Fruit fly (Drosophila melanogaster): ENCODE results near the gene CG34165.

CG34165 gene

dm6 chr2L:14762465-14762864, 48.9 kb downstream of the CG34165 start, which contains the start of gene CSN1a:
TSS of gene CSN1a (plus strand) at chr2L:14762765.
- TF ChIP-seq EcR (GFP tag; optimal IDR thresholded peaks at IDR 0.05) (no peak), Ets98B (GFP tag; IDR thresholded peaks at IDR 0.05) (no peak), gl (tag; optimal IDR thresholded peaks at IDR 0.05) (no peak), fd96Ca (GFP tag; IDR thresholded peaks at IDR 0.05) (no peak), CG8301 (tag; optimal IDR thresholded peaks at IDR 0.05) (no peak), Pif1B (GFP tag; optimal IDR thresholded peaks at IDR 0.05) (no peak), CG32121 (GFP tag; IDR thresholded peaks at IDR 0.05) (no peak), Snoo (tag; optimal IDR thresholded peaks at IDR 0.05) (no peak), CG9948 (tag; optimal IDR thresholded peaks at IDR 0.05) (no peak), CG15710 (tag; optimal IDR thresholded peaks at IDR 0.05) (no peak), CG13204 (GFP tag; optimal IDR thresholded peaks at IDR 0.05) (no peak), rn (GFP tag; IDR thresholded peaks at IDR 0.05) (no peak), CG12605 (GFP tag; IDR thresholded peaks at IDR 0.05) (no peak), Pif1A (GFP tag; optimal IDR thresholded peaks at IDR 0.05) (no peak), CG34367 (tag; optimal IDR thresholded peaks at IDR 0.05) (no peak), CG14655 (GFP tag; optimal IDR thresholded peaks at IDR 0.05) (no peak), CG4496 (GFP tag; IDR thresholded peaks at IDR 0.05) (no peak), D1 (tag; optimal IDR thresholded peaks at IDR 0.05) (no peak), CG10348 (GFP tag; IDR thresholded peaks at IDR 0.05) (no peak), CG8159 (tag; optimal IDR thresholded peaks at IDR 0.05) (no peak)

Measured in whole organism, pupa.